Fruit fly (Drosophila melanogaster): ENCODE results near the gene CG6026.

CG6026 gene

dm6 chr3R:19031210-19031609 lies 2.1 kb upstream of the CG6026 start, which contains the start of the genes Prp18 and CG6013 (continued):
- TF ChIP-seq kni (GFP tag; optimal IDR thresholded peaks at IDR 0.05): no peak
- TF ChIP-seq NC2α (GFP tag; optimal IDR thresholded peaks at IDR 0.05): no peak
- TF ChIP-seq gem (tag; optimal IDR thresholded peaks at IDR 0.05): peak; percentile 86
- TF ChIP-seq ab (GFP tag; optimal IDR thresholded peaks at IDR 0.05): no peak
- peak; percentile 57 for TF ChIP-seq Ssrp (tag; optimal IDR thresholded peaks at IDR 0.05)
- no peak for TF ChIP-seq unc-4 (GFP tag; IDR thresholded peaks at IDR 0.05; ENCODE audit: partially characterized antibody)
- no peak for TF ChIP-seq CG15479 (GFP tag; optimal IDR thresholded peaks at IDR 0.05)
- TF ChIP-seq Lpt (GFP tag; optimal IDR thresholded peaks at IDR 0.05): no peak
- peak; percentile 67 for TF ChIP-seq CG9932 (GFP tag; IDR thresholded peaks at IDR 0.05)
- TF ChIP-seq grau (tag; optimal IDR thresholded peaks at IDR 0.05): peak; percentile 80
- peak; percentile 60 for TF ChIP-seq CG10654 (GFP tag; optimal IDR thresholded peaks at IDR 0.05)
- peak; percentile 18 for TF ChIP-seq BEAF-32 (GFP tag; optimal IDR thresholded peaks at IDR 0.05)
- no peak for TF ChIP-seq pb (GFP tag; optimal IDR thresholded peaks at IDR 0.05)
- peak; percentile 46 for TF ChIP-seq tin (GFP tag; optimal IDR thresholded peaks at IDR 0.05)
- TF ChIP-seq Hand (GFP tag; optimal IDR thresholded peaks at IDR 0.05): no peak
- no peak for TF ChIP-seq CG7745 (tag; optimal IDR thresholded peaks at IDR 0.05)
- TF ChIP-seq CG7271 (tag; optimal IDR thresholded peaks at IDR 0.05): peak; percentile 65
- TF ChIP-seq maf-S (GFP tag; optimal IDR thresholded peaks at IDR 0.05): no peak
- TF ChIP-seq NfI (GFP tag; optimal IDR thresholded peaks at IDR 0.05): peak; percentile 12
- TF ChIP-seq Chrac-16 (GFP tag; optimal IDR thresholded peaks at IDR 0.05): peak; percentile 51
- no peak for TF ChIP-seq CG13894 (tag; optimal IDR thresholded peaks at IDR 0.05)
- peak; percentile 32; the same call in 1 of the 2 replicates for TF ChIP-seq vvl (GFP tag; IDR thresholded peaks at IDR 0.05)
- no peak for TF ChIP-seq insv (GFP tag; optimal IDR thresholded peaks at IDR 0.05)
- no peak for TF ChIP-seq knrl (GFP tag; IDR thresholded peaks at IDR 0.05; ENCODE audit: partially characterized antibody)
- TF ChIP-seq nom (GFP tag; optimal IDR thresholded peaks at IDR 0.05): no peak
- peak; percentile 14 for TF ChIP-seq CG6254 (GFP tag; optimal IDR thresholded peaks at IDR 0.05)
- TF ChIP-seq CG10274 (GFP tag; optimal IDR thresholded peaks at IDR 0.05): no peak
- no peak for TF ChIP-seq CG2875 (GFP tag; optimal IDR thresholded peaks at IDR 0.05)
- no peak for TF ChIP-seq TFAM (GFP tag; optimal IDR thresholded peaks at IDR 0.05)
- TF ChIP-seq Antp (GFP tag; optimal IDR thresholded peaks at IDR 0.05): no peak
- TF ChIP-seq CG31441 (GFP tag; IDR thresholded peaks at IDR 0.05): peak; percentile 75
- no peak for TF ChIP-seq CG12744 (GFP tag; optimal IDR thresholded peaks at IDR 0.05)
- no peak for TF ChIP-seq Dfd (GFP tag; optimal IDR thresholded peaks at IDR 0.05)
- no peak for TF ChIP-seq CG4707 (GFP tag; optimal IDR thresholded peaks at IDR 0.05)
- TF ChIP-seq CG2199 (GFP tag; IDR thresholded peaks at IDR 0.05): no peak
- peak; percentile 58 for TF ChIP-seq unpg (GFP tag; optimal IDR thresholded peaks at IDR 0.05)
- no peak for TF ChIP-seq Asciz (GFP tag; optimal IDR thresholded peaks at IDR 0.05)
- no peak for TF ChIP-seq MTF-1 (GFP tag; optimal IDR thresholded peaks at IDR 0.05; ENCODE audit: borderline replicate concordance)
- TF ChIP-seq sens-2 (GFP tag; IDR thresholded peaks at IDR 0.05): no peak
- peak in 1 of 3 experiments; percentile 40 for TF ChIP-seq Stat92E (GFP tag; optimal IDR thresholded peaks at IDR 0.05)
- TF ChIP-seq CG7556 (GFP tag; optimal IDR thresholded peaks at IDR 0.05): peak; percentile 52
- peak in 1 of 2 experiments; percentile 43 for TF ChIP-seq crp (GFP tag; optimal IDR thresholded peaks at IDR 0.05)
- TF ChIP-seq trh (GFP tag; optimal IDR thresholded peaks at IDR 0.05): no peak
- peak; percentile 85 for TF ChIP-seq CG17361 (GFP tag; IDR thresholded peaks at IDR 0.05)
- TF ChIP-seq Pdp1 (GFP tag; optimal IDR thresholded peaks at IDR 0.05): no peak
- TF ChIP-seq CG6683 (GFP tag; optimal IDR thresholded peaks at IDR 0.05): peak; percentile 15
- no peak for TF ChIP-seq en (GFP tag; optimal IDR thresholded peaks at IDR 0.05)
- no peak for TF ChIP-seq pho (GFP tag; optimal IDR thresholded peaks at IDR 0.05)
- no peak for TF ChIP-seq oc (tag; optimal IDR thresholded peaks at IDR 0.05)
- no peak for TF ChIP-seq Neu2 (GFP tag; optimal IDR thresholded peaks at IDR 0.05; ENCODE audit: borderline replicate concordance)
